Fruit fly (Drosophila melanogaster) whole organism, wandering third instar larva: ENCODE data around the gene Ugalt.

Experiments
- CG32264 ChIP-seq: fragments of 200-800 bp; sonication (Bioruptor generic); optimal IDR thresholded peaks from 2 replicates; lab custom pipeline; 2016; ENCODE audit warnings: missing biosample characterization, missing genetic modification characterization
- CrebA ChIP-seq: fragments of 200-800 bp; sonication (Bioruptor generic); optimal IDR thresholded peaks from 2 replicates; lab custom pipeline; 2016; ENCODE audit warnings: missing biosample characterization, mild to moderate bottlenecking, missing genetic modification characterization, borderline replicate concordance
- Dif ChIP-seq: fragments of 200-275, 200-300 bp; sonication (Bioruptor generic); optimal IDR thresholded peaks from 2 replicates; lab custom pipeline; 2018; ENCODE audit warnings: missing biosample characterization, missing genetic modification characterization; ENCODE audit not compliant: partially characterized antibody
- GATAd ChIP-seq: sonication (Bioruptor generic); optimal IDR thresholded peaks from 2 replicates; lab custom pipeline; 2016; ENCODE audit warnings: missing biosample characterization, missing genetic modification characterization
- Mio ChIP-seq: sonication (Bioruptor generic); optimal IDR thresholded peaks from 2 replicates; lab custom pipeline; 2016; ENCODE audit warnings: missing biosample characterization, missing genetic modification characterization
- Myc ChIP-seq: fragments of >200 bp; optimal IDR thresholded peaks from 2 replicates; lab custom pipeline; 2017
- OdsH ChIP-seq: fragments of 200-800 bp; sonication (Bioruptor generic); optimal IDR thresholded peaks from 2 replicates; lab custom pipeline; 2016; ENCODE audit warnings: missing biosample characterization, mild to moderate bottlenecking, missing genetic modification characterization
- dmrt93B ChIP-seq: fragments of 200-800 bp; sonication (Bioruptor generic); optimal IDR thresholded peaks from 2 replicates; lab custom pipeline; 2018; ENCODE audit warnings: missing biosample characterization, mild to moderate bottlenecking, missing genetic modification characterization
- dsf ChIP-seq: sonication (Bioruptor generic); optimal IDR thresholded peaks from 2 replicates; lab custom pipeline; 2016; ENCODE audit warnings: missing biosample characterization, missing genetic modification characterization, borderline replicate concordance
- fru ChIP-seq: fragments of 200-800 bp; sonication (Bioruptor generic); optimal IDR thresholded peaks from 3 replicates; lab custom pipeline; 2016; ENCODE audit warnings: missing biosample characterization, mild to moderate bottlenecking, missing genetic modification characterization
- h ChIP-seq: fragments of 200-800 bp; sonication (Bioruptor generic); optimal IDR thresholded peaks from 3 replicates; lab custom pipeline; 2016; ENCODE audit warnings: missing biosample characterization, mild to moderate bottlenecking, missing genetic modification characterization
- pan ChIP-seq: fragments of >200 bp; optimal IDR thresholded peaks from 2 replicates; lab custom pipeline; 2017
- rgr ChIP-seq: fragments of 200-800 bp; sonication (Bioruptor generic); optimal IDR thresholded peaks from 3 replicates; lab custom pipeline; 2016; ENCODE audit warnings: missing biosample characterization, mild to moderate bottlenecking, missing genetic modification characterization
- sage ChIP-seq: fragments of 200-800 bp; sonication (Bioruptor generic); optimal IDR thresholded peaks from 2 replicates; lab custom pipeline; 2016; ENCODE audit warnings: missing biosample characterization, mild to moderate bottlenecking, missing genetic modification characterization
- tai ChIP-seq: sonication (Bioruptor generic); optimal IDR thresholded peaks from 2 replicates; lab custom pipeline; 2016; ENCODE audit warnings: missing biosample characterization, missing genetic modification characterization
- usp ChIP-seq: fragments of >200 bp; optimal IDR thresholded peaks from 2 replicates; lab custom pipeline; 2017; ENCODE audit warnings: missing biosample characterization, missing genetic modification characterization

The Ugalt gene

DNA sequence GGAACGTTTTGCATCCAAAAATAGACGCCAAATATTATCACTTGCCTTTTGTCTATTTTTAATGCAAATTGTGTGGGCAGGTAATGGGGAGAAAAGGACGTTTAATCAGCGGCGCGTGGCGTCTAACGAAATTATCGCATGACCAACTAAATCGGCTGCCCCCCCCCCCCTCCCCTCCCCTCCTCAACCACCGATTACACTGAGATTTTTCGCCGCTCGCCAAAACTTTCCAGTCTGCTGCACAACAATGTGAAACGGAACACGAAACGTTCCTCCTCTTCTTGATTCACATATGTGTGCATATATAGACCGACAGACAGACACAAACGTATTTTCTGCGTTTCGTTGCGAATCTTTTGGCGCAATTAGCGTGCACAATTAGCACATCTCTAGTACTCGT lies 52.5 kb downstream of the Ugalt start:
- TF ChIP-seq tai (GFP tag; lab: Kevin White, UChicago) (no peak), GATAd (GFP tag; lab: Kevin White, UChicago) (no peak), Dif (no peak), usp (GFP tag; lab: Kevin White, UChicago) (no peak), Mio (GFP tag; lab: Kevin White, UChicago) (no peak), rgr (GFP tag; lab: Kevin White, UChicago) (no peak), dsf (GFP tag; lab: Kevin White, UChicago) (no peak), fru (no peak), h (GFP tag; lab: Kevin White, UChicago) (no peak), CrebA (GFP tag; lab: Kevin White, UChicago) (no peak), OdsH (GFP tag; lab: Kevin White, UChicago) (no peak), CG32264 (GFP tag; lab: Kevin White, UChicago) (no peak), pan (no peak), sage (no peak), dmrt93B (no peak), Myc (lab: Kevin White, UChicago) (no peak)
